Fruit fly (Drosophila melanogaster): Measurements from ENCODE around the gene eIF2A.

Gene eIF2A

dm6 chr3L:21821780-21822179 lies 2.8 kb upstream of the eIF2A start, which contains the start of gene CycH (continued):
- TF ChIP-seq tin (GFP tag; optimal IDR thresholded peaks at IDR 0.05): peak; percentile 22
- TF ChIP-seq vvl (GFP tag; IDR thresholded peaks at IDR 0.05): no peak
- TF ChIP-seq CG11247 (GFP tag; IDR thresholded peaks at IDR 0.05): peak; percentile 24; the same call in 1 of the 2 replicates
- no peak for TF ChIP-seq Doc3 (GFP tag; IDR thresholded peaks at IDR 0.05; ENCODE audit: partially characterized antibody)
- TF ChIP-seq CG13624 (GFP tag; optimal IDR thresholded peaks at IDR 0.05): peak; percentile 47
- no peak for TF ChIP-seq sens-2 (GFP tag; IDR thresholded peaks at IDR 0.05)
- peak; percentile 66 for TF ChIP-seq CG12391 (tag; optimal IDR thresholded peaks at IDR 0.05)
- peak in 1 of 2 experiments; percentile 17 for TF ChIP-seq crp (GFP tag; optimal IDR thresholded peaks at IDR 0.05)
- TF ChIP-seq CG6654 (GFP tag; optimal IDR thresholded peaks at IDR 0.05): no peak
- TF ChIP-seq CG13894 (tag; optimal IDR thresholded peaks at IDR 0.05): no peak
- TF ChIP-seq lilli (GFP tag; optimal IDR thresholded peaks at IDR 0.05): peak; percentile 51
- peak; percentile 57 for TF ChIP-seq CG4617 (GFP tag; optimal IDR thresholded peaks at IDR 0.05; ENCODE audit: borderline replicate concordance)
- TF ChIP-seq lov (optimal IDR thresholded peaks at IDR 0.05): no peak
- TF ChIP-seq lov (GFP tag; IDR thresholded peaks at IDR 0.05): no peak
- TF ChIP-seq CG7372 (GFP tag; IDR thresholded peaks at IDR 0.05): no peak
- 0 out of 2 replicates have a peak, but pooled peaks have one; percentile 16 for TF ChIP-seq Xrp1 (GFP tag; IDR thresholded peaks at IDR 0.05)
- TF ChIP-seq vnd (GFP tag; IDR thresholded peaks at IDR 0.05; ENCODE audit: partially characterized antibody): no peak
- no peak for TF ChIP-seq CkIIα-i1 (GFP tag; IDR thresholded peaks at IDR 0.05)
- peak; percentile 66 for TF ChIP-seq pzg (GFP tag; optimal IDR thresholded peaks at IDR 0.05)
- TF ChIP-seq CG3407 (GFP tag; optimal IDR thresholded peaks at IDR 0.05): no peak
- TF ChIP-seq cato (GFP tag; optimal IDR thresholded peaks at IDR 0.05; ENCODE audit: borderline replicate concordance): no peak
- TF ChIP-seq chn (GFP tag; optimal IDR thresholded peaks at IDR 0.05): peak; percentile 40
- TF ChIP-seq CG30020 (tag; optimal IDR thresholded peaks at IDR 0.05): peak; percentile 56
- TF ChIP-seq Hey (tag; optimal IDR thresholded peaks at IDR 0.05): no peak
- no peak for TF ChIP-seq CG8478 (optimal IDR thresholded peaks at IDR 0.05)
- TF ChIP-seq so (GFP tag; IDR thresholded peaks at IDR 0.05): no peak
- TF ChIP-seq Tbp (GFP tag; optimal IDR thresholded peaks at IDR 0.05): no peak
- no peak for TF ChIP-seq Hmx (GFP tag; optimal IDR thresholded peaks at IDR 0.05)
- TF ChIP-seq CG5245 (GFP tag; optimal IDR thresholded peaks at IDR 0.05): peak; percentile 6
- no peak for TF ChIP-seq z (GFP tag; IDR thresholded peaks at IDR 0.05)
- TF ChIP-seq Fer1 (GFP tag; optimal IDR thresholded peaks at IDR 0.05): no peak
- TF ChIP-seq Ada2b (GFP tag; IDR thresholded peaks at IDR 0.05): no peak
- 0 out of 3 replicates have a peak, but pooled peaks have one; percentile 27 for TF ChIP-seq Dbx (GFP tag; IDR thresholded peaks at IDR 0.05)
- no peak for TF ChIP-seq CG6765 (GFP tag; optimal IDR thresholded peaks at IDR 0.05)
- TF ChIP-seq CG2199 (GFP tag; IDR thresholded peaks at IDR 0.05): peak; percentile 74; the same call in 2 of the 3 replicates
- TF ChIP-seq gro (GFP tag; optimal IDR thresholded peaks at IDR 0.05): no peak
- peak; percentile 21 for TF ChIP-seq Camta (GFP tag; optimal IDR thresholded peaks at IDR 0.05)
- peak; percentile 59; the same call in 1 of the 2 replicates for TF ChIP-seq slbo (GFP tag; IDR thresholded peaks at IDR 0.05)
- peak; percentile 25 for TF ChIP-seq CHES-1-like (GFP tag; optimal IDR thresholded peaks at IDR 0.05)
- no peak for TF ChIP-seq zen2 (GFP tag; IDR thresholded peaks at IDR 0.05; ENCODE audit: partially characterized antibody)
- TF ChIP-seq pum (GFP tag; optimal IDR thresholded peaks at IDR 0.05): peak; percentile 1
- TF ChIP-seq Aef1 (GFP tag; IDR thresholded peaks at IDR 0.05): no peak
- TF ChIP-seq sqz (GFP tag; optimal IDR thresholded peaks at IDR 0.05): no peak
- peak; percentile 19 for TF ChIP-seq CG2116 (GFP tag; optimal IDR thresholded peaks at IDR 0.05)
- no peak for TF ChIP-seq CG33557 (GFP tag; optimal IDR thresholded peaks at IDR 0.05)
- peak; percentile 19 for TF ChIP-seq zen (tag; optimal IDR thresholded peaks at IDR 0.05)
- TF ChIP-seq CG13123 (GFP tag; optimal IDR thresholded peaks at IDR 0.05): no peak
- no peak for TF ChIP-seq run (tag; optimal IDR thresholded peaks at IDR 0.05)
- TF ChIP-seq Drgx (GFP tag; IDR thresholded peaks at IDR 0.05): peak; percentile 28; the same call in 1 of the 2 replicates
- peak; percentile 32 for TF ChIP-seq CG7786 (GFP tag; optimal IDR thresholded peaks at IDR 0.05)
- peak; percentile 32 for TF ChIP-seq D19A (tag; optimal IDR thresholded peaks at IDR 0.05)
- no peak for TF ChIP-seq CG31365 (tag; optimal IDR thresholded peaks at IDR 0.05)
